Fruit fly (Drosophila melanogaster): Measurements from ENCODE around the gene CG10588.

Gene CG10588

DNA sequence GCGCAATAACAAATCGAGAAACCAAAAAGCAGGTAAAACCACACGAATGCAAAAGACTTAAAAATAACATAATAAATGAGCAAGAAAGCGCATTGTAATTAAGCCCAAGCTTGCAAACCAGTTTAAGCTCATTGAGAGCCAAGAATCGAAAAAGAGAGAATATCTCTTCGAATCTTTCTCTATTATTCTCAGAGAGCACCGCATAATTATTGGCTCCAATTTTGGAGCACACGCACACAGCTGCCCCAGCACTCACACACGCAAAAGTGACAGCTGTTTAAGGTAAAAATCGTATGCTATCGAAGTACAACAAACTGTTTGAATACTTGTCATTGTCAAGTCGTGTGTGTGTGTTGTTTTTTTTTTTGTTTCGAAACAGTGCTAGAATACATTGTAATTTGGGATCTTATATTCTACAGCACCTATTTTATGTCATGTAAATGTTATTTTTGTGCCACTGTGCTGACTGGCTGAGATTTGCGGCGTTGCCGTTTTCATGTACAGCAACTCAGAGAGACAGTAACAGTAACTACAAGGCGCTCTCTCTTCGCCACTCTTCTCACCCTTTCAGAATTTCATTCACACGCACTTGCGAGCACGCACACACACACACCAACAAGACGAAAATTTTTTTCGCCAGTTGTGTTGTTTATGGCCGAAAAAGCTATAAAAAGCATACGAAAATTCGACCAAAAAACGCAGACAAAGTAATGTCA is 52.8 kb downstream of the CG10588 start (continued):
- TF ChIP-seq cg (GFP tag; optimal IDR thresholded peaks at IDR 0.05) (peak; percentile 85), knrl (GFP tag; IDR thresholded peaks at IDR 0.05; ENCODE audit: partially characterized antibody) (no peak), CG33213 (GFP tag; optimal IDR thresholded peaks at IDR 0.05) (peak; percentile 20), crol (GFP tag; IDR thresholded peaks at IDR 0.05) (no peak), bcd (GFP tag; optimal IDR thresholded peaks at IDR 0.05) (peak; percentile 37), CG14860 (GFP tag; IDR thresholded peaks at IDR 0.05; ENCODE audit: partially characterized antibody) (no peak), ken (GFP tag; IDR thresholded peaks at IDR 0.05) (peak; percentile 55; the same call in 1 of the 3 replicates), gsb (GFP tag; IDR thresholded peaks at IDR 0.05) (0 out of 2 replicates have a peak, but pooled peaks have one; percentile 17), tx (GFP tag; optimal IDR thresholded peaks at IDR 0.05) (peak; percentile 49), rib (GFP tag; IDR thresholded peaks at IDR 0.05) (0 out of 2 replicates have a peak, but pooled peaks have one; percentile 31), CG16779 (GFP tag; IDR thresholded peaks at IDR 0.05) (no peak), chn (GFP tag; optimal IDR thresholded peaks at IDR 0.05) (peak; percentile 28), CG15269 (tag; optimal IDR thresholded peaks at IDR 0.05) (peak; percentile 57), wor (GFP tag; IDR thresholded peaks at IDR 0.05) (no peak; the same call in 1 of the 2 replicates), CG17612 (GFP tag; IDR thresholded peaks at IDR 0.05) (no peak), ase (GFP tag; IDR thresholded peaks at IDR 0.05) (no peak; the same call in 2 of the 3 replicates), jumu (GFP tag; optimal IDR thresholded peaks at IDR 0.05) (peak; percentile 50), CG4282 (GFP tag; optimal IDR thresholded peaks at IDR 0.05) (peak; percentile 92), hth (optimal IDR thresholded peaks at IDR 0.05) (no peak), so (GFP tag; IDR thresholded peaks at IDR 0.05) (peak; percentile 69; the same call in 1 of the 3 replicates), sr (GFP tag; IDR thresholded peaks at IDR 0.05) (no peak), CG31224 (GFP tag; IDR thresholded peaks at IDR 0.05) (no peak), klu (GFP tag; IDR thresholded peaks at IDR 0.05) (no peak), vfl (GFP tag; optimal IDR thresholded peaks at IDR 0.05) (no peak), CG1792 (GFP tag; optimal IDR thresholded peaks at IDR 0.05) (no peak), Sox100B (GFP tag; optimal IDR thresholded peaks at IDR 0.05) (no peak), pzg (GFP tag; optimal IDR thresholded peaks at IDR 0.05) (no peak), CG30020 (tag; optimal IDR thresholded peaks at IDR 0.05) (no peak), Meics (GFP tag; optimal IDR thresholded peaks at IDR 0.05) (peak; percentile 50), sens-2 (GFP tag; IDR thresholded peaks at IDR 0.05) (peak; percentile 79), CG7987 (GFP tag; optimal IDR thresholded peaks at IDR 0.05) (no peak), eve (GFP tag; optimal IDR thresholded peaks at IDR 0.05) (peak in 1 of 2 experiments; percentile 76), dpn (GFP tag; optimal IDR thresholded peaks at IDR 0.05) (peak; percentile 37 to 38), fd64A (GFP tag; optimal IDR thresholded peaks at IDR 0.05) (peak; percentile 22), CTCF (GFP tag; optimal IDR thresholded peaks at IDR 0.05) (no peak), CG11456 (GFP tag; IDR thresholded peaks at IDR 0.05) (no peak), Hmr (GFP tag; optimal IDR thresholded peaks at IDR 0.05) (peak; percentile 64), CG10959 (GFP tag; IDR thresholded peaks at IDR 0.05) (no peak), Fer1 (GFP tag; optimal IDR thresholded peaks at IDR 0.05) (peak; percentile 32), CG15479 (GFP tag; optimal IDR thresholded peaks at IDR 0.05) (no peak), Hmx (GFP tag; optimal IDR thresholded peaks at IDR 0.05) (no peak), CG18011 (GFP tag; optimal IDR thresholded peaks at IDR 0.05) (peak; percentile 36), B-H1 (GFP tag; IDR thresholded peaks at IDR 0.05) (peak; percentile 57; the same call in 2 of the 3 replicates), fd96Cb (tag; optimal IDR thresholded peaks at IDR 0.05) (no peak), CG34224 (GFP tag; IDR thresholded peaks at IDR 0.05; ENCODE audit: partially characterized antibody) (no peak), phol (tag; optimal IDR thresholded peaks at IDR 0.05) (peak; percentile 32), kah (GFP tag; optimal IDR thresholded peaks at IDR 0.05) (peak; percentile 47), Dfd (GFP tag; optimal IDR thresholded peaks at IDR 0.05) (no peak), tup (GFP tag; optimal IDR thresholded peaks at IDR 0.05) (no peak), NC2β (GFP tag; optimal IDR thresholded peaks at IDR 0.05) (peak; percentile 58), CG2678 (tag; optimal IDR thresholded peaks at IDR 0.05) (peak; percentile 41)

All from whole organism, embryonic.